Worm (Caenorhabditis elegans) whole organism, young adult: Measurements from ENCODE around the gene pho-10.

Experiments
- B0035.1 ChIP-seq: sonication (generic microtip); optimal IDR thresholded peaks from 2 replicates; lab custom pipeline; 2016; ENCODE audit warnings: missing genetic modification characterization, mild to moderate bottlenecking, missing compliant biosample characterization, missing genotype, missing genetic modification reagents
- B0336.3 ChIP-seq: fragments of 200-800 bp; sonication (Bioruptor generic); IDR thresholded peaks from 2 replicates; pipeline ENCODE4 v1.3.6; 2022; ENCODE audit warnings: missing genetic modification characterization, missing compliant biosample characterization
- F23B12.7 ChIP-seq: sonication (generic microtip); optimal IDR thresholded peaks from 2 replicates; lab custom pipeline; 2017; ENCODE audit warnings: missing genetic modification characterization, mild to moderate bottlenecking, missing compliant biosample characterization, antibody characterized with exemption, moderate library complexity; ENCODE audit not compliant: insufficient read depth
- F37B4.10 ChIP-seq: fragments of 200-800 bp; sonication (Bioruptor generic); IDR thresholded peaks from 2 replicates; pipeline ENCODE4 v1.3.6; 2022; ENCODE audit warnings: missing genetic modification characterization, missing compliant biosample characterization
- F52B5.7 ChIP-seq: sonication (generic microtip); optimal IDR thresholded peaks from 2 replicates; lab custom pipeline; 2016; ENCODE audit warnings: mild to moderate bottlenecking, missing genetic modification characterization, missing compliant biosample characterization
- T26A5.8 ChIP-seq: sonication (generic microtip); optimal IDR thresholded peaks from 2 replicates; lab custom pipeline; 2016; ENCODE audit warnings: missing genetic modification characterization, missing compliant biosample characterization
- ZK185.1 ChIP-seq: sonication (generic microtip); optimal IDR thresholded peaks from 2 replicates; lab custom pipeline; 2016; ENCODE audit warnings: mild to moderate bottlenecking, missing genetic modification characterization, missing compliant biosample characterization; ENCODE audit not compliant: poor library complexity, severe bottlenecking
- ama-1 ChIP-seq, 3 experiments: fragments of 150-350 bp in 1 of 3; sonication (generic microtip) in 2 of 3; optimal IDR thresholded peaks; 2 replicates each; lab custom pipeline; 2014 to 2018; ENCODE audit warnings: missing biosample characterization in 2 of 3, missing genetic modification characterization in 2 of 3, missing genetic modification reagents in 2 of 3
- bed-1 ChIP-seq: fragments of 200-800 bp; sonication (Bioruptor generic); IDR thresholded peaks from 2 replicates; pipeline ENCODE4 v1.3.6; 2022; ENCODE audit warnings: missing genetic modification reagents, missing genetic modification characterization, missing compliant biosample characterization
- bed-2 ChIP-seq: fragments of 200-800 bp; sonication (Bioruptor generic); IDR thresholded peaks from 2 replicates; pipeline ENCODE4 v1.3.6; 2022; ENCODE audit warnings: missing genetic modification reagents, missing genetic modification characterization, missing compliant biosample characterization
- ceh-91 ChIP-seq: fragments of 200-800 bp; sonication (Bioruptor generic); IDR thresholded peaks from 2 replicates; pipeline ENCODE4 v1.3.6; 2022; ENCODE audit warnings: missing genetic modification reagents, missing genetic modification characterization, missing compliant biosample characterization
- die-1 ChIP-seq: sonication (generic microtip); optimal IDR thresholded peaks from 2 replicates; lab custom pipeline; 2016; ENCODE audit warnings: missing genotype, mild to moderate bottlenecking, missing genetic modification characterization, missing compliant biosample characterization
- efl-1 ChIP-seq: fragments of 150-350 bp; optimal IDR thresholded peaks from 2 replicates; lab custom pipeline; 2014; ENCODE audit warnings: missing biosample characterization, missing genetic modification reagents, missing genetic modification characterization
- egrh-3 ChIP-seq: fragments of 200-800 bp; sonication (Bioruptor generic); IDR thresholded peaks from 2 replicates; pipeline ENCODE4 v1.3.6; 2022; ENCODE audit warnings: missing genetic modification reagents, missing genetic modification characterization, missing compliant biosample characterization
- hmg-1.2 ChIP-seq: fragments of 200-800 bp; sonication (Bioruptor generic); IDR thresholded peaks from 2 replicates; pipeline ENCODE4 v1.3.6; 2022; ENCODE audit warnings: missing genetic modification reagents, missing genetic modification characterization, missing compliant biosample characterization
- let-607 ChIP-seq, 2 experiments: fragments of 200-800 bp in 1 of 2; sonication (Bioruptor generic) in 1 of 2; sonication (generic microtip) in 1 of 2; optimal IDR thresholded peaks; 2 replicates each; lab custom pipeline; 2016 to 2018; ENCODE audit warnings: mild to moderate bottlenecking in 2 of 2, missing compliant biosample characterization in 2 of 2, missing genetic modification characterization in 2 of 2, moderate library complexity in 2 of 2, missing genotype in 1 of 2
- lin-54 ChIP-seq: fragments of 200-800 bp; sonication (Bioruptor generic); optimal IDR thresholded peaks from 2 replicates; lab custom pipeline; 2018; ENCODE audit warnings: mild to moderate bottlenecking, missing genetic modification characterization, missing compliant biosample characterization
- lir-1 ChIP-seq: fragments of 200-800 bp; sonication (Bioruptor generic); conservative IDR thresholded peaks from 2 replicates; pipeline ENCODE4 v1.3.6; 2022; ENCODE audit warnings: missing genetic modification reagents, missing genetic modification characterization, missing compliant biosample characterization
- lsy-27 ChIP-seq: sonication (generic microtip); optimal IDR thresholded peaks from 2 replicates; lab custom pipeline; 2017; ENCODE audit warnings: missing genetic modification characterization, mild to moderate bottlenecking, missing compliant biosample characterization, antibody characterized with exemption, missing genotype, borderline replicate concordance; ENCODE audit not compliant: insufficient read depth
- madf-8 ChIP-seq: fragments of 200-800 bp; sonication (Bioruptor generic); conservative IDR thresholded peaks from 2 replicates; pipeline ENCODE4 v1.3.6; 2022; ENCODE audit warnings: missing genetic modification reagents, missing genetic modification characterization, missing compliant biosample characterization
- mcd-1 ChIP-seq: fragments of 200-800 bp; sonication (Bioruptor generic); IDR thresholded peaks from 2 replicates; pipeline ENCODE4 v1.3.6; 2022; ENCODE audit warnings: missing genetic modification reagents, missing genetic modification characterization, missing compliant biosample characterization
- mel-28 ChIP-seq: sonication (generic microtip); optimal IDR thresholded peaks from 2 replicates; lab custom pipeline; 2016; ENCODE audit warnings: borderline replicate concordance, mild to moderate bottlenecking, missing genetic modification characterization, missing compliant biosample characterization
- mxl-1 ChIP-seq: sonication (generic microtip); optimal IDR thresholded peaks from 2 replicates; lab custom pipeline; 2016; ENCODE audit warnings: missing genetic modification characterization, missing compliant biosample characterization
- nfya-1 ChIP-seq: sonication (generic microtip); optimal IDR thresholded peaks from 2 replicates; lab custom pipeline; 2017; ENCODE audit warnings: antibody characterized with exemption, missing compliant biosample characterization, missing genetic modification characterization, borderline replicate concordance; ENCODE audit not compliant: insufficient read depth
- nfyb-1 ChIP-seq: fragments of 200-800 bp; sonication (Bioruptor generic); IDR thresholded peaks from 2 replicates; pipeline ENCODE4 v1.3.6; 2022; ENCODE audit warnings: missing genetic modification reagents, missing genetic modification characterization, missing compliant biosample characterization
- nhr-90 ChIP-seq: sonication (generic microtip); optimal IDR thresholded peaks from 2 replicates; lab custom pipeline; 2016; ENCODE audit warnings: missing genotype, mild to moderate bottlenecking, missing genetic modification characterization, missing compliant biosample characterization
- pbrm-1 ChIP-seq: fragments of 200-800 bp; sonication (Bioruptor generic); IDR thresholded peaks from 2 replicates; pipeline ENCODE4 v1.3.6; 2022; ENCODE audit warnings: missing genetic modification reagents, missing genetic modification characterization, missing compliant biosample characterization
- rcor-1 ChIP-seq: fragments of 200-800 bp; sonication (Bioruptor generic); IDR thresholded peaks from 2 replicates; pipeline ENCODE4 v1.3.6; 2022; ENCODE audit warnings: missing genetic modification reagents, missing genetic modification characterization, missing compliant biosample characterization
- snpc-1.1 ChIP-seq: sonication (generic microtip); optimal IDR thresholded peaks from 2 replicates; lab custom pipeline; 2017; ENCODE audit warnings: missing genetic modification characterization, mild to moderate bottlenecking, missing compliant biosample characterization, antibody characterized with exemption, moderate library complexity, missing genotype, missing genetic modification reagents; ENCODE audit not compliant: insufficient read depth
- snpc-1.3 ChIP-seq: sonication (generic microtip); optimal IDR thresholded peaks from 2 replicates; lab custom pipeline; 2017; ENCODE audit warnings: missing genetic modification characterization, mild to moderate bottlenecking, missing compliant biosample characterization, antibody characterized with exemption, moderate library complexity, missing genotype, missing genetic modification reagents; ENCODE audit not compliant: insufficient read depth
- snpc-4 ChIP-seq, 5 experiments: fragments of 150-350 bp in 1 of 5; sonication (generic microtip) in 4 of 5; optimal IDR thresholded peaks; 2 replicates each; lab custom pipeline; 2014 to 2018; ENCODE audit warnings: missing genetic modification characterization in 5 of 5, missing biosample characterization in 3 of 5, antibody characterized with exemption in 2 of 5, mild to moderate bottlenecking in 2 of 5, missing compliant biosample characterization in 2 of 5, missing genotype in 2 of 5, moderate library complexity in 2 of 5, missing genetic modification reagents in 1 of 5
- tbp1 ChIP-seq: fragments of 200-800 bp; sonication (Bioruptor generic); optimal IDR thresholded peaks from 2 replicates; lab custom pipeline; 2018; ENCODE audit warnings: mild to moderate bottlenecking, missing genetic modification characterization, missing compliant biosample characterization
- ztf-22 ChIP-seq: fragments of 200-800 bp; sonication (Bioruptor generic); optimal IDR thresholded peaks from 2 replicates; lab custom pipeline; 2018; ENCODE audit warnings: mild to moderate bottlenecking, missing genetic modification characterization, moderate library complexity, missing compliant biosample characterization
- ztf-28 ChIP-seq: fragments of 200-800 bp; sonication (Bioruptor generic); IDR thresholded peaks from 2 replicates; pipeline ENCODE4 v1.3.6; 2022; ENCODE audit warnings: missing genetic modification reagents, missing genetic modification characterization, missing compliant biosample characterization

pho-10 gene

ce11 chrII:9928470-9928869 lies 8.1 kb upstream of the pho-10 start:
- TF ChIP-seq lsy-27 (tag; lab: Kevin White, UChicago) (no peak), mel-28 (no peak), ceh-91 (GFP tag; lab: Robert Waterston, UW) (no peak), F52B5.7 (tag; lab: Kevin White, UChicago) (no peak), pbrm-1 (no peak), ZK185.1 (tag; lab: Kevin White, UChicago) (no peak), tbp1 (GFP tag; lab: Kevin White, UChicago) (no peak), F23B12.7 (tag; lab: Kevin White, UChicago) (no peak), mcd-1 (GFP tag; lab: Robert Waterston, UW) (no peak), nfya-1 (tag; lab: Kevin White, UChicago) (no peak), nhr-90 (tag; lab: Kevin White, UChicago) (no peak), snpc-1.3 (tag; lab: Kevin White, UChicago) (no peak), lir-1 (GFP tag; lab: Robert Waterston, UW) (no peak), nfyb-1 (GFP tag; lab: Robert Waterston, UW) (no peak), rcor-1 (GFP tag; lab: Robert Waterston, UW) (no peak), egrh-3 (GFP tag; lab: Robert Waterston, UW) (no peak)

ce11 chrII:9921622-9922269 lies 1.4 kb upstream of the pho-10 start, which contains the start of gene C05C10.2:
Gene C05C10.2 (plus strand): TSS chrII:9922219.
- no peak for TF ChIP-seq die-1
- peak; percentile 52; the same call in 1 of the 2 replicates for TF ChIP-seq hmg-1.2 (GFP tag; lab: Robert Waterston, UW)
- TF ChIP-seq efl-1 (GFP tag; lab: Kevin White, UChicago) = no peak
- no peak for TF ChIP-seq F37B4.10 (GFP tag; lab: Robert Waterston, UW)
- no peak for TF ChIP-seq lin-54 (GFP tag; lab: Kevin White, UChicago)
- no peak for TF ChIP-seq snpc-4 (GFP tag; optimal IDR thresholded peaks at IDR 0.05; lab: Kevin White, UChicago)
- no peak for TF ChIP-seq snpc-4 (tag; optimal IDR thresholded peaks at IDR 0.05; lab: Kevin White, UChicago)
- no peak for TF ChIP-seq bed-1
- no peak for TF ChIP-seq snpc-1.1 (tag; lab: Kevin White, UChicago)

DNA sequence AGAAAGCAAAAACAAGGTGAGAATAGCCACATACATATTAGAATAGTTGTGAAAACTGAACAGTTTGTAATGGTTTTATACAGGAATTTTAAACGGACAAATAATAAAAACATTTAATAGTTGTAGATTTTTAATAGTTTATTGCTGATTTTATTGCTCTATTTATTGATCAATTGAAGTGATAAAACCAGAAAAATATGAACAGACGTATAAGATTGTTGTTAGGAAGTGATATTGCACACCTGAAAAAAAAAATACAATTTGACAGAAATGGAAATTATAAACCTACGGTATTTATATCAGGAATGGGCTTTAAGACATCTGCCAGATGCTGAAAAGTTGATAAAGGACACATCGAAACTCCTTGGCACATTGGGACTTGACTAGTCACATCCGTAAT lies 2.5 kb downstream of the pho-10 start, which contains the start of gene C05C10.8:
Gene C05C10.8, minus strand, starts transcription at position 101 of the 400 bp plus-strand sequence.
- no peak for TF ChIP-seq B0035.1
- TF ChIP-seq ztf-28 (GFP tag; lab: Robert Waterston, UW) = no peak
- no peak for TF ChIP-seq T26A5.8 (tag; lab: Kevin White, UChicago)
- no peak for TF ChIP-seq B0336.3 (GFP tag; lab: Robert Waterston, UW)
- TF ChIP-seq ztf-22 = no peak
- no peak for TF ChIP-seq mcd-1 (GFP tag; lab: Robert Waterston, UW)
- no peak for TF ChIP-seq mel-28
- no peak for TF ChIP-seq mxl-1 (tag; lab: Kevin White, UChicago)
- TF ChIP-seq let-607 (tag; optimal IDR thresholded peaks at IDR 0.05; lab: Kevin White, UChicago) = no peak
- no peak for TF ChIP-seq madf-8 (GFP tag; lab: Robert Waterston, UW)
- no peak for TF ChIP-seq ama-1 (optimal IDR thresholded peaks at IDR 0.05; lab: Kevin White, UChicago)
- no peak for TF ChIP-seq ama-1 (GFP tag; optimal IDR thresholded peaks at IDR 0.05; lab: Kevin White, UChicago)
- no peak for TF ChIP-seq bed-2 (GFP tag; lab: Robert Waterston, UW)
